Worm (Caenorhabditis elegans): ENCODE data around the gene F28C1.3.
A peak's percentile ranks its signal among the peaks of the same experiment; 100 is the strongest.

F28C1.3 gene

ce11 chrV:12513900-12514299 is 45.4 kb downstream of the F28C1.3 start:
- no peak for TF ChIP-seq elt-1 (tag; optimal IDR thresholded peaks at IDR 0.05)
- TF ChIP-seq nhr-43 (tag; optimal IDR thresholded peaks at IDR 0.05; ENCODE audit: poor library complexity, severe bottlenecking), result peak; percentile 29
- TF ChIP-seq elt-2 (tag; optimal IDR thresholded peaks at IDR 0.05), result peak; percentile 57

ce11 chrV:12517148-12517547 is 48.7 kb downstream of the F28C1.3 start, which contains the start of gene cal-1:
TSS of gene cal-1 (minus strand) at chrV:12517248.
- TF ChIP-seq fos-1 (tag; optimal IDR thresholded peaks at IDR 0.05), result no peak
- no peak for TF ChIP-seq daf-12 (tag; optimal IDR thresholded peaks at IDR 0.05)
- TF ChIP-seq mdl-1 (tag; optimal IDR thresholded peaks at IDR 0.05), result no peak
- TF ChIP-seq ceh-16 (tag; optimal IDR thresholded peaks at IDR 0.05), result no peak
- no peak for TF ChIP-seq ceh-9 (tag; optimal IDR thresholded peaks at IDR 0.05)
- TF ChIP-seq nhr-23 (tag; optimal IDR thresholded peaks at IDR 0.05), result no peak
- TF ChIP-seq pha-4 (tag; optimal IDR thresholded peaks at IDR 0.05), result no peak
- no peak for TF ChIP-seq nhr-76 (tag; optimal IDR thresholded peaks at IDR 0.05)
- TF ChIP-seq ztf-4 (tag; optimal IDR thresholded peaks at IDR 0.05), result no peak
- no peak for TF ChIP-seq nfya-1 (tag; optimal IDR thresholded peaks at IDR 0.05; ENCODE audit: insufficient read depth)
- TF ChIP-seq elt-3 (tag; optimal IDR thresholded peaks at IDR 0.05), result no peak
- TF ChIP-seq lsy-12 (tag; optimal IDR thresholded peaks at IDR 0.05), result no peak
- no peak for TF ChIP-seq ceh-28 (tag; optimal IDR thresholded peaks at IDR 0.05)
- no peak for TF ChIP-seq skn-1 (tag; optimal IDR thresholded peaks at IDR 0.05)

ce11 chrV:12517757-12518156 is 49.3 kb downstream of the F28C1.3 start:
- TF ChIP-seq nhr-77 (tag; optimal IDR thresholded peaks at IDR 0.05), result no peak
- no peak for TF ChIP-seq nhr-76 (tag; optimal IDR thresholded peaks at IDR 0.05)
- peak; percentile 20 for TF ChIP-seq nfya-1 (tag; optimal IDR thresholded peaks at IDR 0.05; ENCODE audit: insufficient read depth)
- TF ChIP-seq ceh-9 (tag; optimal IDR thresholded peaks at IDR 0.05), result no peak

- peak; percentile 93 for TF ChIP-seq egl-5 (tag; optimal IDR thresholded peaks at IDR 0.05)
- TF ChIP-seq nfya-1 (tag; optimal IDR thresholded peaks at IDR 0.05; ENCODE audit: insufficient read depth), result peak; percentile 22
- TF ChIP-seq jun-1 (tag; optimal IDR thresholded peaks at IDR 0.05), result no peak
- TF ChIP-seq lin-39 (tag; optimal IDR thresholded peaks at IDR 0.05), result peak; percentile 47
- TF ChIP-seq ama-1 (optimal IDR thresholded peaks at IDR 0.05), result peak; percentile 4
- no peak for TF ChIP-seq ZK546.5 (tag; optimal IDR thresholded peaks at IDR 0.05)
- no peak for TF ChIP-seq eor-1 (tag; optimal IDR thresholded peaks at IDR 0.05)
- TF ChIP-seq lin-15B (tag; optimal IDR thresholded peaks at IDR 0.05), result no peak
Observed at ce11 chrV:12518770-12519169, 50.3 kb downstream of the F28C1.3 start.
